Worm (Caenorhabditis elegans) whole organism, late embryonic: ENCODE results near the gene Y37H2A.18.

Source experiments
- lin-11 ChIP-seq: fragments of 200-800 bp; sonication (Bioruptor generic); optimal IDR thresholded peaks from 2 replicates; lab custom pipeline; 2018; ENCODE audit warnings: mild to moderate bottlenecking, missing genetic modification characterization, missing compliant biosample characterization
- nfya-1 ChIP-seq: sonication (generic microtip); optimal IDR thresholded peaks from 2 replicates; lab custom pipeline; 2017; ENCODE audit warnings: missing genetic modification characterization, mild to moderate bottlenecking, missing compliant biosample characterization, antibody characterized with exemption, moderate library complexity
- sdc-2 ChIP-seq: sonication (generic microtip); optimal IDR thresholded peaks from 2 replicates; lab custom pipeline; 2016; ENCODE audit warnings: missing genotype, missing genetic modification characterization, missing compliant biosample characterization
- tbx-2 ChIP-seq: sonication (generic microtip); optimal IDR thresholded peaks from 2 replicates; lab custom pipeline; 2016; ENCODE audit warnings: missing genetic modification characterization, missing compliant biosample characterization
- unc-42 ChIP-seq: sonication (generic microtip); optimal IDR thresholded peaks from 2 replicates; lab custom pipeline; 2016; ENCODE audit warnings: missing genotype, missing genetic modification characterization, missing compliant biosample characterization

DNA sequence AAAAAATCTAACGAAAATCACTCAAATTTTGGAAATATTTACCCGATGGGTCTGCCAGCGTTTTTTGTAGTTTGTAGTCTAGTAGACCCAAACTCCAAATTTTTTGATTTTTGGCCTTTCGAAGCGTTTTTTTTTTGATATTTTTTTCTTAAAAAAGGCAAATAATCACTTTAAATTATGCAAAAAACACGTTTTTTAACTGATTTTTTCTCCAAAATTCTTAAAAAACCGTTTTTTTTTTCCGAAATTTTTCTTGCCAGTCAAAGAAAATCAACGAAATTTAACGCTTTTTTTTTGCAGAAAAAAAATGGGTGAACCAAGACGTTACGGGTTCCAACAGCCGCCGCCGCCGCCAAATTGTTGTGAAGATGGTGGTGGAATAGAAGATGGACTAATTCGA is 25.1 kb downstream of the Y37H2A.18 start, which contains the start of gene Y37H2A.1:
- TF ChIP-seq lin-11 (tag; lab: Kevin White, UChicago) = no peak
- no peak for TF ChIP-seq unc-42
- TF ChIP-seq sdc-2 = no peak
- no peak for TF ChIP-seq tbx-2 (tag; lab: Kevin White, UChicago)
- TF ChIP-seq nfya-1 = no peak
